Worm (Caenorhabditis elegans): ENCODE results near the gene mec-14.

Gene mec-14

ce11 chrIII:7221103-7221502, 28.3 kb upstream of the mec-14 start:
- TF ChIP-seq nhr-10 (tag; optimal IDR thresholded peaks at IDR 0.05) = no peak
- peak in 1 of 2 experiments; percentile 40 for TF ChIP-seq lsy-2 (tag; optimal IDR thresholded peaks at IDR 0.05)
- no peak for TF ChIP-seq nhr-77 (tag; optimal IDR thresholded peaks at IDR 0.05)

ce11 chrIII:7216924-7217521, 24.2 kb upstream of the mec-14 start:
- TF ChIP-seq mbf-1 (tag; optimal IDR thresholded peaks at IDR 0.05) (no peak), sma-9 (GFP tag; optimal IDR thresholded peaks at IDR 0.05) (peak; percentile 77), sma-9 (tag; optimal IDR thresholded peaks at IDR 0.05) (no peak), mab-5 (tag; optimal IDR thresholded peaks at IDR 0.05) (peak; percentile 70), F13H6.1 (tag; optimal IDR thresholded peaks at IDR 0.05) (peak; percentile 85), Y55F3AM.14 (GFP tag; optimal IDR thresholded peaks at IDR 0.05) (no peak), ztf-4 (tag; optimal IDR thresholded peaks at IDR 0.05) (peak; percentile 24), unc-39 (tag; optimal IDR thresholded peaks at IDR 0.05) (no peak), lin-13 (GFP tag; optimal IDR thresholded peaks at IDR 0.05) (peak; percentile 54), ceh-82 (tag; optimal IDR thresholded peaks at IDR 0.05) (no peak), sma-3 (GFP tag; optimal IDR thresholded peaks at IDR 0.05) (no peak), egl-27 (tag; optimal IDR thresholded peaks at IDR 0.05) (no peak), nhr-129 (tag; optimal IDR thresholded peaks at IDR 0.05) (peak; percentile 84), unc-62 (GFP tag; optimal IDR thresholded peaks at IDR 0.05) (peak; percentile 37), mdl-1 (tag; optimal IDR thresholded peaks at IDR 0.05) (no peak), elt-1 (tag; optimal IDR thresholded peaks at IDR 0.05) (no peak), lin-11 (tag; optimal IDR thresholded peaks at IDR 0.05) (no peak), sem-4 (tag; optimal IDR thresholded peaks at IDR 0.05) (peak; percentile 54), nhr-237 (tag; optimal IDR thresholded peaks at IDR 0.05) (no peak), alr-1 (tag; optimal IDR thresholded peaks at IDR 0.05) (no peak), C34F6.9 (tag; optimal IDR thresholded peaks at IDR 0.05) (peak; percentile 66), lsy-2 (tag; optimal IDR thresholded peaks at IDR 0.05) (peak in 1 of 2 experiments; percentile 68)

- TF ChIP-seq nhr-237 (tag; optimal IDR thresholded peaks at IDR 0.05) = no peak
- no peak for TF ChIP-seq ztf-4 (tag; optimal IDR thresholded peaks at IDR 0.05)
- TF ChIP-seq peb-1 (tag; optimal IDR thresholded peaks at IDR 0.05) = no peak
- no peak for TF ChIP-seq blmp-1 (tag; optimal IDR thresholded peaks at IDR 0.05; ENCODE audit: insufficient read depth)
- no peak for TF ChIP-seq nhr-6 (tag; optimal IDR thresholded peaks at IDR 0.05)
- no peak for TF ChIP-seq elt-3 (tag; optimal IDR thresholded peaks at IDR 0.05)
- TF ChIP-seq nhr-12 (tag; optimal IDR thresholded peaks at IDR 0.05) = no peak
- TF ChIP-seq sma-3 (GFP tag; optimal IDR thresholded peaks at IDR 0.05) = no peak
- no peak for TF ChIP-seq lin-11 (tag; optimal IDR thresholded peaks at IDR 0.05)
- no peak for TF ChIP-seq crh-2 (tag; optimal IDR thresholded peaks at IDR 0.05)
- no peak for TF ChIP-seq R02D3.7 (tag; optimal IDR thresholded peaks at IDR 0.05)
- TF ChIP-seq nhr-25 (tag; optimal IDR thresholded peaks at IDR 0.05) = no peak
- TF ChIP-seq ztf-11 (tag; optimal IDR thresholded peaks at IDR 0.05) = no peak
- no peak for TF ChIP-seq ZK546.5 (tag; optimal IDR thresholded peaks at IDR 0.05)
- TF ChIP-seq ztf-1 (GFP tag; conservative IDR thresholded peaks at IDR 0.05) = no peak
- TF ChIP-seq nhr-77 (tag; optimal IDR thresholded peaks at IDR 0.05) = no peak
- TF ChIP-seq nhr-11 (tag; optimal IDR thresholded peaks at IDR 0.05) = no peak
- no peak for TF ChIP-seq Y55F3AM.14 (GFP tag; optimal IDR thresholded peaks at IDR 0.05)
Measured at ce11 chrIII:7216226-7216625, 23.4 kb upstream of the mec-14 start, which contains the start of gene R151.1. TSS of gene R151.1 (plus strand) at chrIII:7216526.

ce11 chrIII:7215532-7215931, 22.7 kb upstream of the mec-14 start:
- TF ChIP-seq elt-1 (tag; optimal IDR thresholded peaks at IDR 0.05) (no peak), alr-1 (tag; optimal IDR thresholded peaks at IDR 0.05) (no peak), lin-11 (tag; optimal IDR thresholded peaks at IDR 0.05) (no peak), sem-4 (tag; optimal IDR thresholded peaks at IDR 0.05) (no peak), nhr-10 (tag; optimal IDR thresholded peaks at IDR 0.05) (no peak), F13H6.1 (tag; optimal IDR thresholded peaks at IDR 0.05) (peak; percentile 13), fos-1 (tag; optimal IDR thresholded peaks at IDR 0.05) (no peak), unc-39 (tag; optimal IDR thresholded peaks at IDR 0.05) (no peak), crh-2 (tag; optimal IDR thresholded peaks at IDR 0.05) (no peak), aly-2 (tag; optimal IDR thresholded peaks at IDR 0.05) (no peak), mdl-1 (tag; optimal IDR thresholded peaks at IDR 0.05) (no peak), egl-27 (tag; optimal IDR thresholded peaks at IDR 0.05) (no peak), nhr-6 (tag; optimal IDR thresholded peaks at IDR 0.05) (no peak), nhr-77 (tag; optimal IDR thresholded peaks at IDR 0.05) (no peak), sma-9 (GFP tag; optimal IDR thresholded peaks at IDR 0.05) (peak; percentile 19), sma-9 (tag; optimal IDR thresholded peaks at IDR 0.05) (no peak), lsy-2 (tag; optimal IDR thresholded peaks at IDR 0.05) (peak in 1 of 2 experiments; percentile 16), ztf-1 (GFP tag; conservative IDR thresholded peaks at IDR 0.05) (no peak), nhr-237 (tag; optimal IDR thresholded peaks at IDR 0.05) (no peak), nhr-129 (tag; optimal IDR thresholded peaks at IDR 0.05) (peak; percentile 55), ceh-82 (tag; optimal IDR thresholded peaks at IDR 0.05) (no peak), ZK546.5 (tag; optimal IDR thresholded peaks at IDR 0.05) (no peak), mab-5 (tag; optimal IDR thresholded peaks at IDR 0.05) (no peak), ztf-4 (tag; optimal IDR thresholded peaks at IDR 0.05) (no peak), Y55F3AM.14 (GFP tag; optimal IDR thresholded peaks at IDR 0.05) (no peak), nhr-25 (tag; optimal IDR thresholded peaks at IDR 0.05) (no peak), peb-1 (tag; optimal IDR thresholded peaks at IDR 0.05) (no peak), skn-1 (tag; optimal IDR thresholded peaks at IDR 0.05) (no peak), elt-3 (tag; optimal IDR thresholded peaks at IDR 0.05) (no peak), lin-13 (GFP tag; optimal IDR thresholded peaks at IDR 0.05) (no peak), mbf-1 (tag; optimal IDR thresholded peaks at IDR 0.05) (no peak), C34F6.9 (tag; optimal IDR thresholded peaks at IDR 0.05) (no peak), dmd-4 (tag; optimal IDR thresholded peaks at IDR 0.05) (no peak), zag-1 (tag; optimal IDR thresholded peaks at IDR 0.05) (no peak)
